Worm (Caenorhabditis elegans) whole organism, L3 larva: Measurements from ENCODE around the gene acs-18.

Source experiments
- R02D3.7 ChIP-seq: fragments of 150-350 bp; optimal IDR thresholded peaks from 2 replicates; lab custom pipeline; 2014; ENCODE audit warnings: missing biosample characterization, missing genetic modification characterization
- ZK546.5 ChIP-seq: sonication (generic microtip); optimal IDR thresholded peaks from 2 replicates; lab custom pipeline; 2017; ENCODE audit warnings: missing biosample characterization, missing genetic modification characterization
- aly-2 ChIP-seq: fragments of 150-350 bp; optimal IDR thresholded peaks from 2 replicates; lab custom pipeline; 2014; ENCODE audit warnings: missing biosample characterization, missing genetic modification characterization
- ama-1 ChIP-seq: fragments of 150-350 bp; optimal IDR thresholded peaks from 2 replicates; lab custom pipeline; 2018
- ceh-16 ChIP-seq: sonication (generic microtip); optimal IDR thresholded peaks from 2 replicates; lab custom pipeline; 2017; ENCODE audit warnings: missing biosample characterization, missing genetic modification characterization
- ceh-28 ChIP-seq: fragments of 150-350 bp; optimal IDR thresholded peaks from 2 replicates; lab custom pipeline; 2014; ENCODE audit warnings: missing biosample characterization, missing genetic modification reagents, missing genetic modification characterization
- ceh-82 ChIP-seq: fragments of 150-350 bp; optimal IDR thresholded peaks from 2 replicates; lab custom pipeline; 2014; ENCODE audit warnings: missing biosample characterization, missing genetic modification characterization
- daf-12 ChIP-seq: fragments of 150-350 bp; optimal IDR thresholded peaks from 2 replicates; lab custom pipeline; 2014; ENCODE audit warnings: missing biosample characterization, missing genetic modification reagents, missing genetic modification characterization
- egl-27 ChIP-seq: sonication (generic microtip); optimal IDR thresholded peaks from 4 replicates; lab custom pipeline; 2017; ENCODE audit warnings: missing biosample characterization, missing genetic modification reagents, missing genetic modification characterization
- egl-5 ChIP-seq: fragments of 150-350 bp; optimal IDR thresholded peaks from 2 replicates; lab custom pipeline; 2017; ENCODE audit warnings: missing biosample characterization, missing genetic modification reagents, missing genetic modification characterization, inconsistent platforms
- elt-1 ChIP-seq: fragments of 150-350 bp; optimal IDR thresholded peaks from 2 replicates; lab custom pipeline; 2014; ENCODE audit warnings: missing biosample characterization, missing genetic modification characterization
- elt-2 ChIP-seq: sonication (generic microtip); optimal IDR thresholded peaks from 2 replicates; lab custom pipeline; 2016; ENCODE audit warnings: missing genetic modification reagents, mild to moderate bottlenecking, missing genetic modification characterization, missing compliant biosample characterization
- elt-3 ChIP-seq, 3 experiments: fragments of 150-350 bp in 1 of 3; sonication (generic microtip) in 2 of 3; optimal IDR thresholded peaks; 2 replicates in 2 of 3; 4 replicates in 1 of 3; lab custom pipeline; 2014 to 2017; ENCODE audit warnings: missing biosample characterization in 3 of 3, missing genetic modification characterization in 3 of 3
- eor-1 ChIP-seq, 2 experiments: fragments of 150-350 bp; optimal IDR thresholded peaks; 2 replicates each; lab custom pipeline; 2014 to 2018; ENCODE audit warnings: missing biosample characterization in 2 of 2, missing genetic modification characterization in 2 of 2
- fkh-10 ChIP-seq: sonication (generic microtip); optimal IDR thresholded peaks from 2 replicates; lab custom pipeline; 2017; ENCODE audit warnings: missing biosample characterization, missing genetic modification reagents, missing genetic modification characterization
- fos-1 ChIP-seq: fragments of 150-350 bp; optimal IDR thresholded peaks from 2 replicates; lab custom pipeline; 2014; ENCODE audit warnings: missing biosample characterization, missing genetic modification characterization
- hmg-11 ChIP-seq: sonication (generic microtip); optimal IDR thresholded peaks from 2 replicates; lab custom pipeline; 2016; ENCODE audit warnings: missing genetic modification characterization, missing compliant biosample characterization
- jun-1 ChIP-seq: fragments of 150-350 bp; optimal IDR thresholded peaks from 2 replicates; lab custom pipeline; 2014; ENCODE audit warnings: missing biosample characterization, missing genetic modification reagents, missing genetic modification characterization
- lin-15B ChIP-seq: fragments of 150-350 bp; optimal IDR thresholded peaks from 2 replicates; lab custom pipeline; 2014; ENCODE audit warnings: missing biosample characterization, missing genetic modification characterization
- lin-39 ChIP-seq: fragments of 150-350 bp; optimal IDR thresholded peaks from 2 replicates; lab custom pipeline; 2018; ENCODE audit warnings: missing biosample characterization, missing genetic modification reagents, missing genetic modification characterization
- lsy-12 ChIP-seq: sonication (generic microtip); optimal IDR thresholded peaks from 2 replicates; lab custom pipeline; 2016; ENCODE audit warnings: mild to moderate bottlenecking, missing genetic modification characterization, missing compliant biosample characterization
- mdl-1 ChIP-seq: fragments of 150-350 bp; optimal IDR thresholded peaks from 2 replicates; lab custom pipeline; 2014; ENCODE audit warnings: missing biosample characterization, missing genetic modification characterization
- mml-1 ChIP-seq: fragments of 150-350 bp; sonication (generic microtip); optimal IDR thresholded peaks from 3 replicates; lab custom pipeline; 2014; ENCODE audit warnings: missing biosample characterization, missing genetic modification characterization
- nfya-1 ChIP-seq: sonication (generic microtip); optimal IDR thresholded peaks from 2 replicates; lab custom pipeline; 2017; ENCODE audit warnings: missing genetic modification characterization, mild to moderate bottlenecking, missing compliant biosample characterization, antibody characterized with exemption, moderate library complexity; ENCODE audit not compliant: insufficient read depth
- nhr-11 ChIP-seq: fragments of 150-350 bp; optimal IDR thresholded peaks from 2 replicates; lab custom pipeline; 2014; ENCODE audit warnings: missing biosample characterization, missing genetic modification characterization
- nhr-23 ChIP-seq: fragments of 150-350 bp; optimal IDR thresholded peaks from 2 replicates; lab custom pipeline; 2014; ENCODE audit warnings: missing biosample characterization, missing genetic modification reagents, missing genetic modification characterization
- nhr-237 ChIP-seq: fragments of 150-350 bp; optimal IDR thresholded peaks from 2 replicates; lab custom pipeline; 2014; ENCODE audit warnings: missing biosample characterization, missing genetic modification characterization
- nhr-25 ChIP-seq: sonication (generic microtip); optimal IDR thresholded peaks from 2 replicates; lab custom pipeline; 2017; ENCODE audit warnings: missing biosample characterization, missing genetic modification characterization
- nhr-28 ChIP-seq: fragments of 150-350 bp; optimal IDR thresholded peaks from 2 replicates; lab custom pipeline; 2014; ENCODE audit warnings: missing biosample characterization, missing genetic modification characterization
- nhr-43 ChIP-seq: sonication (generic microtip); optimal IDR thresholded peaks from 2 replicates; lab custom pipeline; 2016; ENCODE audit warnings: mild to moderate bottlenecking, missing genetic modification characterization, missing compliant biosample characterization; ENCODE audit not compliant: poor library complexity, severe bottlenecking
- nhr-67 ChIP-seq: fragments of 150-350 bp; optimal IDR thresholded peaks from 2 replicates; lab custom pipeline; 2014; ENCODE audit warnings: missing biosample characterization, missing genetic modification characterization
- nhr-76 ChIP-seq: fragments of 150-350 bp; sonication (generic microtip); optimal IDR thresholded peaks from 5 replicates; lab custom pipeline; 2014; ENCODE audit warnings: missing biosample characterization, missing genetic modification characterization
- nhr-77 ChIP-seq: fragments of 150-350 bp; optimal IDR thresholded peaks from 2 replicates; lab custom pipeline; 2014; ENCODE audit warnings: missing biosample characterization, missing genetic modification characterization
- pha-4 ChIP-seq: fragments of 150-350 bp; optimal IDR thresholded peaks from 2 replicates; lab custom pipeline; 2014; ENCODE audit warnings: missing biosample characterization, missing genetic modification reagents, missing genetic modification characterization
- skn-1 ChIP-seq: fragments of 150-350 bp; optimal IDR thresholded peaks from 2 replicates; lab custom pipeline; 2014; ENCODE audit warnings: missing biosample characterization, missing genetic modification characterization
- snpc-4 ChIP-seq: fragments of 150-350 bp; optimal IDR thresholded peaks from 2 replicates; lab custom pipeline; 2014; ENCODE audit warnings: missing biosample characterization, missing genetic modification characterization
- unc-39 ChIP-seq: sonication (generic microtip); optimal IDR thresholded peaks from 4 replicates; lab custom pipeline; 2017; ENCODE audit warnings: missing biosample characterization, missing genetic modification characterization
- unc-62 ChIP-seq: fragments of 150-350 bp; sonication (generic microtip); optimal IDR thresholded peaks from 4 replicates; lab custom pipeline; 2014; ENCODE audit warnings: missing biosample characterization, missing genetic modification reagents, missing genetic modification characterization
- zag-1 ChIP-seq: fragments of 150-350 bp; optimal IDR thresholded peaks from 2 replicates; lab custom pipeline; 2014; ENCODE audit warnings: missing biosample characterization, missing genetic modification characterization
- ztf-11 ChIP-seq: fragments of 150-350 bp; optimal IDR thresholded peaks from 2 replicates; lab custom pipeline; 2014; ENCODE audit warnings: missing biosample characterization, missing genetic modification characterization

acs-18 gene

ce11 chrIV:10341618-10342360 is 28.3 kb upstream of the acs-18 start (continued):
- TF ChIP-seq zag-1 (tag; lab: Kevin White, UChicago) (no peak), nhr-43 (tag; lab: Kevin White, UChicago) (no peak), ceh-16 (tag; lab: Kevin White, UChicago) (no peak), nfya-1 (tag; lab: Kevin White, UChicago) (peak; percentile 38), mdl-1 (tag; lab: Kevin White, UChicago) (no peak), jun-1 (tag; lab: Kevin White, UChicago) (no peak), unc-62 (GFP tag; lab: Kevin White, UChicago) (peak; percentile 6), ceh-82 (tag; lab: Kevin White, UChicago) (no peak), elt-3 (tag; optimal IDR thresholded peaks at IDR 0.05; lab: Kevin White, UChicago) (no peak), nhr-28 (tag; lab: Kevin White, UChicago) (no peak), nhr-67 (tag; lab: Kevin White, UChicago) (no peak), pha-4 (tag; lab: Kevin White, UChicago) (no peak), egl-27 (tag; lab: Kevin White, UChicago) (no peak), ama-1 (lab: Kevin White, UChicago) (peak; percentile 64), nhr-11 (tag; lab: Kevin White, UChicago) (no peak), aly-2 (no peak)

ce11 chrIV:10339701-10340100 is 26.2 kb upstream of the acs-18 start:
- TF ChIP-seq nhr-237 (tag; lab: Kevin White, UChicago): no peak
- peak; percentile 16 for TF ChIP-seq ceh-16 (tag; lab: Kevin White, UChicago)
- TF ChIP-seq nhr-43 (tag; lab: Kevin White, UChicago): no peak
- TF ChIP-seq nhr-23: no peak
- no peak for TF ChIP-seq lsy-12 (tag; lab: Kevin White, UChicago)
- TF ChIP-seq jun-1 (tag; lab: Kevin White, UChicago): no peak
- peak; percentile 36 for TF ChIP-seq nhr-11 (tag; lab: Kevin White, UChicago)
- no peak for TF ChIP-seq snpc-4 (tag; lab: Kevin White, UChicago)

ce11 chrIV:10337286-10337685 is 23.8 kb upstream of the acs-18 start:
- no peak for TF ChIP-seq nhr-23
- no peak for TF ChIP-seq fos-1 (tag; lab: Kevin White, UChicago)
- TF ChIP-seq nhr-25 (tag; lab: Kevin White, UChicago): no peak
- TF ChIP-seq nhr-28 (tag; lab: Kevin White, UChicago): no peak
- no peak for TF ChIP-seq skn-1 (tag; lab: Kevin White, UChicago)
- no peak for TF ChIP-seq R02D3.7 (tag; lab: Kevin White, UChicago)
- no peak for TF ChIP-seq nhr-43 (tag; lab: Kevin White, UChicago)
- TF ChIP-seq ama-1 (lab: Kevin White, UChicago): no peak
- TF ChIP-seq fkh-10 (GFP tag; lab: Kevin White, UChicago): no peak
- no peak for TF ChIP-seq nfya-1 (tag; lab: Kevin White, UChicago)
- no peak for TF ChIP-seq egl-5 (tag; lab: Kevin White, UChicago)
- no peak for TF ChIP-seq nhr-67 (tag; lab: Kevin White, UChicago)
- TF ChIP-seq unc-39 (tag; lab: Kevin White, UChicago): no peak

ce11 chrIV:10331882-10332281 is 18.4 kb upstream of the acs-18 start:
- no peak for TF ChIP-seq ama-1 (lab: Kevin White, UChicago)
- no peak for TF ChIP-seq mdl-1 (tag; lab: Kevin White, UChicago)
- no peak for TF ChIP-seq elt-3 (tag; optimal IDR thresholded peaks at IDR 0.05; lab: Kevin White, UChicago)
- no peak for TF ChIP-seq aly-2
- no peak for TF ChIP-seq eor-1 (tag; optimal IDR thresholded peaks at IDR 0.05; lab: Kevin White, UChicago)
- no peak for TF ChIP-seq lsy-12 (tag; lab: Kevin White, UChicago)
- no peak for TF ChIP-seq ZK546.5 (tag; lab: Kevin White, UChicago)
- no peak for TF ChIP-seq nhr-237 (tag; lab: Kevin White, UChicago)
- TF ChIP-seq R02D3.7 (tag; lab: Kevin White, UChicago): no peak
- no peak for TF ChIP-seq nhr-76 (tag; lab: Kevin White, UChicago)
- TF ChIP-seq nhr-11 (tag; lab: Kevin White, UChicago): no peak
- TF ChIP-seq ceh-28 (tag; lab: Kevin White, UChicago): no peak
- no peak for TF ChIP-seq fos-1 (tag; lab: Kevin White, UChicago)
- TF ChIP-seq unc-62 (GFP tag; lab: Kevin White, UChicago): no peak
- peak; percentile 19 for TF ChIP-seq pha-4 (tag; lab: Kevin White, UChicago)
- TF ChIP-seq elt-1 (tag; lab: Kevin White, UChicago): no peak
- TF ChIP-seq hmg-11: no peak
- no peak for TF ChIP-seq nhr-77 (tag; lab: Kevin White, UChicago)
- TF ChIP-seq skn-1 (tag; lab: Kevin White, UChicago): no peak
- no peak for TF ChIP-seq egl-27 (tag; lab: Kevin White, UChicago)
- TF ChIP-seq egl-5 (tag; lab: Kevin White, UChicago): peak; percentile 7
- peak; percentile 31 for TF ChIP-seq jun-1 (tag; lab: Kevin White, UChicago)
- no peak for TF ChIP-seq zag-1 (tag; lab: Kevin White, UChicago)
- TF ChIP-seq ztf-11: no peak
- TF ChIP-seq nhr-23: no peak
- TF ChIP-seq elt-2: peak; percentile 83
- no peak for TF ChIP-seq lin-39 (tag; lab: Kevin White, UChicago)
- TF ChIP-seq fkh-10 (GFP tag; lab: Kevin White, UChicago): no peak
- TF ChIP-seq nfya-1 (tag; lab: Kevin White, UChicago): no peak
- TF ChIP-seq daf-12 (tag; lab: Kevin White, UChicago): no peak
- no peak for TF ChIP-seq nhr-67 (tag; lab: Kevin White, UChicago)
- no peak for TF ChIP-seq lin-15B (tag; lab: Kevin White, UChicago)
- TF ChIP-seq nhr-28 (tag; lab: Kevin White, UChicago): no peak
- TF ChIP-seq mml-1 (tag; lab: Kevin White, UChicago): no peak
